Fruit fly (Drosophila melanogaster) whole organism, embryonic: ENCODE results near the gene Larp7.
A peak's percentile ranks its signal among the peaks of the same experiment; 100 is the strongest.

Experiments used
- Aef1 ChIP-seq: fragments of 200-800 bp; sonication (Bioruptor generic); IDR thresholded peaks from 3 replicates; pipeline ENCODE4 v1.3.6; 2022; ENCODE audit warnings: missing biosample characterization, missing genetic modification characterization
- Bdp1 ChIP-seq: fragments of 200-800 bp; sonication (Bioruptor generic); optimal IDR thresholded peaks from 3 replicates; lab custom pipeline; 2016; ENCODE audit warnings: missing biosample characterization, missing genetic modification characterization
- CG17912 ChIP-seq: fragments of 200-800 bp; sonication (Bioruptor generic); optimal IDR thresholded peaks from 2 replicates; lab custom pipeline; 2018; ENCODE audit warnings: missing biosample characterization, mild to moderate bottlenecking, missing genetic modification characterization
- chn ChIP-seq: fragments of 200-800 bp; sonication (Bioruptor generic); optimal IDR thresholded peaks from 2 replicates; lab custom pipeline; 2016; ENCODE audit warnings: missing biosample characterization, missing genetic modification characterization
- cwo ChIP-seq: fragments of 200-800 bp; sonication (Bioruptor generic); optimal IDR thresholded peaks from 3 replicates; lab custom pipeline; 2017; ENCODE audit warnings: missing biosample characterization, missing genetic modification characterization, mild to moderate bottlenecking, moderate library complexity, missing genetic modification reagents
- da ChIP-seq: fragments of 200-800 bp; sonication (Bioruptor generic); optimal IDR thresholded peaks from 2 replicates; lab custom pipeline; 2016; ENCODE audit warnings: missing biosample characterization, missing genetic modification characterization
- nerfin-2 ChIP-seq: fragments of 200-800 bp; sonication (Bioruptor generic); IDR thresholded peaks from 2 replicates; pipeline ENCODE4 v1.3.6; 2022; ENCODE audit warnings: missing biosample characterization, missing genetic modification characterization; ENCODE audit not compliant: partially characterized antibody
- pita ChIP-seq: fragments of 200-800 bp; sonication (Bioruptor generic); optimal IDR thresholded peaks from 2 replicates; lab custom pipeline; 2017; ENCODE audit warnings: missing biosample characterization, mild to moderate bottlenecking, missing genetic modification characterization

DNA sequence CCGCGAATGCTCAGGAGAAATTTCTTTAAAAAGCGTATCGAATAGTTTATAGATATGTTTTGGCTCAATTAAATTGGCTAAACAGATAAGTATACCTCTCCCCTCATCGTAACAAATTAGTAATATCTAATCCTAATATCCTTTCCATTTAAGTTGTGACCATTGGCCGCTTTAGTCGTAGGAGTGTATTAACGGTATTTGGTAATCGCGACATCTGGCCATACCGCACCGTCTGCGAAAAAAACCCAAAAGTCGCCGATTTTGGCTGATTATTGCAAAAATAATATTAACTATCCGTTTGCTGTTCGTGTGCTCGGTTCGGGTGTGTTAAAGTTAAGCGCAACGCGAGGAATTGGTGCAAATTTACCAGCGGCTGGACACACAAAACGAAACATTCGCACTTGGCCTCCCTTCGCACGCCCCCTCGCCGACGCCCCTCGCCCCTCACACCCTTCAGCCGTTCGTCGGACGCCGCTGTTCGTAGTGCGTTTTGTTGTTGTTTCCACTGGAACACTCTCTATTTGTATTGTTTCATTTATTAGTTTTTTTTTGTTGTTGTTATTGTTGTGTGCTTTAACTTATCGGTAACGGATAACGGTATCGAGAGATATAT lies 3.7 kb downstream of the Larp7 start, which contains the start of the genes amx and Dsor1:
- TF ChIP-seq pita (GFP tag; lab: Kevin White, UChicago) (no peak), Aef1 (GFP tag; lab: Robert Waterston, UW) (0 out of 3 replicates have a peak, but pooled peaks have one; percentile 30), da (no peak), cwo (GFP tag; lab: Kevin White, UChicago) (no peak), chn (GFP tag; lab: Kevin White, UChicago) (no peak), Bdp1 (GFP tag; lab: Kevin White, UChicago) (no peak), nerfin-2 (GFP tag; lab: Robert Waterston, UW) (no peak), CG17912 (no peak)
